Fruit fly (Drosophila melanogaster): ENCODE measurements around the gene CG32485.

DNA sequence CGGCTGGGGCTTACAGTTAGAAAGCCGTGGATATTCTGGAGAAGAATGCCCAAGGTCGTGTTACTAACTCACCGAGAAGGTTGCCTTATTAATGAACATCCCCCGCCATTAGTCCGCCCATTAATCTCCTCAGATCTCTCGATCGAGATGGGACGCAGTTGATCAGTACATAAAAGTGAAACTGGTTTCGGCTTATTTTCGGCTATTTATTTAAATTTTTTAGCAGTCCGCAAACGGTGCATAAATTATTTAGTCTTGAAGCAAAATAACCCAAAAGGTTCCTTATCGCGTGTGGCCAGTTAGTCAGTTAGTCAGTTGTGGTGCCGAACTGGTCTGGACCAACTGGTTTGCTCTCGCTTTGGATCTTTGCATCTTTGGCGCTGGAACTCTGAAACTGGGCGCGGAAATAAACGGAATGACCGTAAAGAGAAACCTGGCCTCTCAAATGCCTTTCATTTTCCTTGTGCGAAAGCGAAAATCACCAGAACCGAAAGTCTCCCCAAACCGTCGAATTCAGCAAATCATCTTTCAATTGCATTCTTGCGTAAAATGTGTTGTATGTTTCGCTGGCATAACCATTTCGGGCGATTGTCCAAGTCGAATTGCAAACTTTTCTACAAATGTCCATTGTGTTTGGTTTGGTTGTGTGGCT, 48.8 kb downstream of the CG32485 start:
- TF ChIP-seq pan (optimal IDR thresholded peaks at IDR 0.05) (no peak), usp (GFP tag; optimal IDR thresholded peaks at IDR 0.05) (no peak), Dll (optimal IDR thresholded peaks at IDR 0.05) (no peak), CG8478 (optimal IDR thresholded peaks at IDR 0.05) (no peak), psq (optimal IDR thresholded peaks at IDR 0.05) (no peak)

Data from whole organism.